Fruit fly (Drosophila melanogaster) whole organism, prepupa: Measurements from ENCODE around the gene CG5446.

ENCODE experiments used
- CG10631 ChIP-seq: fragments of 200-800 bp; sonication (Bioruptor generic); optimal IDR thresholded peaks from 2 replicates; lab custom pipeline; 2016; ENCODE audit warnings: missing biosample characterization, missing genetic modification characterization
- CG10669 ChIP-seq: fragments of 200-800 bp; sonication (Bioruptor generic); optimal IDR thresholded peaks from 3 replicates; lab custom pipeline; 2018; ENCODE audit warnings: missing biosample characterization, mild to moderate bottlenecking, missing genetic modification characterization, moderate library complexity
- CG11294 ChIP-seq: fragments of 200-800 bp; sonication (Bioruptor generic); IDR thresholded peaks from 2 replicates; pipeline ENCODE4 v1.3.6; 2022; ENCODE audit warnings: missing biosample characterization, missing genetic modification characterization
- CG11762 ChIP-seq: fragments of 200-800 bp; sonication (Bioruptor generic); optimal IDR thresholded peaks from 3 replicates; lab custom pipeline; 2016; ENCODE audit warnings: missing biosample characterization, missing genetic modification characterization; ENCODE audit not compliant: insufficient read depth
- CG16779 ChIP-seq: fragments of 200-800 bp; sonication (Bioruptor generic); optimal IDR thresholded peaks from 3 replicates; lab custom pipeline; 2017; ENCODE audit warnings: missing biosample characterization, mild to moderate bottlenecking, missing genetic modification characterization
- CG3032 ChIP-seq: fragments of 200-800 bp; optimal IDR thresholded peaks from 2 replicates; lab custom pipeline; 2019; ENCODE audit warnings: missing biosample characterization, mild to moderate bottlenecking, missing genetic modification characterization, moderate library complexity
- CG31627 ChIP-seq: fragments of 200-800 bp; sonication (Bioruptor generic); optimal IDR thresholded peaks from 3 replicates; lab custom pipeline; 2016; ENCODE audit warnings: missing biosample characterization, missing genetic modification characterization
- CG34406 ChIP-seq: fragments of 200-800 bp; sonication (Bioruptor generic); optimal IDR thresholded peaks from 3 replicates; lab custom pipeline; 2016; ENCODE audit warnings: missing biosample characterization, missing genetic modification characterization
- CG6163 ChIP-seq: fragments of 200-800 bp; sonication (Bioruptor generic); IDR thresholded peaks from 3 replicates; pipeline ENCODE4 v1.3.6; 2022; ENCODE audit warnings: missing biosample characterization, missing genetic modification characterization
- CG6792 ChIP-seq: fragments of 200-800 bp; sonication (Bioruptor generic); optimal IDR thresholded peaks from 3 replicates; lab custom pipeline; 2016; ENCODE audit warnings: missing biosample characterization, missing genetic modification characterization
- CG6808 ChIP-seq: fragments of 200-800 bp; sonication (Bioruptor generic); optimal IDR thresholded peaks from 3 replicates; lab custom pipeline; 2017; ENCODE audit warnings: missing biosample characterization, missing genetic modification characterization, mild to moderate bottlenecking, moderate library complexity, missing genetic modification reagents
- CG6854 ChIP-seq: fragments of 200-800 bp; sonication (Bioruptor generic); optimal IDR thresholded peaks from 2 replicates; lab custom pipeline; 2017; ENCODE audit warnings: missing biosample characterization, mild to moderate bottlenecking, missing genetic modification characterization
- CG9139 ChIP-seq: fragments of 200-800 bp; sonication (Bioruptor generic); optimal IDR thresholded peaks from 3 replicates; lab custom pipeline; 2017; ENCODE audit warnings: missing biosample characterization, mild to moderate bottlenecking, missing genetic modification characterization
- Eip78C ChIP-seq: fragments of 200-800 bp; sonication (Bioruptor generic); peaks from one replicate; lab custom pipeline; 2016; ENCODE audit warnings: missing biosample characterization, missing genetic modification characterization
- Eip93F ChIP-seq: fragments of 200-800 bp; sonication (Bioruptor generic); optimal IDR thresholded peaks from 2 replicates; lab custom pipeline; 2016; ENCODE audit warnings: missing biosample characterization, mild to moderate bottlenecking, missing genetic modification characterization
- Ets96B ChIP-seq: fragments of 200-800 bp; optimal IDR thresholded peaks from 2 replicates; lab custom pipeline; 2019; ENCODE audit warnings: missing biosample characterization, mild to moderate bottlenecking, missing genetic modification characterization, moderate library complexity
- Gug ChIP-seq: fragments of 200-800 bp; sonication (Bioruptor generic); IDR thresholded peaks from 2 replicates; pipeline ENCODE4 v1.3.6; 2022; ENCODE audit warnings: missing biosample characterization, missing genetic modification characterization
- Hr38 ChIP-seq: sonication (Bioruptor generic); optimal IDR thresholded peaks from 2 replicates; lab custom pipeline; 2016; ENCODE audit warnings: missing biosample characterization, missing genetic modification characterization
- Hr39 ChIP-seq: fragments of 200-800 bp; sonication (Bioruptor generic); optimal IDR thresholded peaks from 2 replicates; lab custom pipeline; 2016; ENCODE audit warnings: missing biosample characterization, missing genetic modification characterization
- Hr4 ChIP-seq: fragments of 200-800 bp; sonication (Bioruptor generic); optimal IDR thresholded peaks from 3 replicates; lab custom pipeline; 2016; ENCODE audit warnings: missing biosample characterization, missing genetic modification characterization
- Met ChIP-seq: fragments of 200-800 bp; sonication (Bioruptor generic); optimal IDR thresholded peaks from 3 replicates; lab custom pipeline; 2016; ENCODE audit warnings: missing biosample characterization, missing genetic modification characterization
- OdsH ChIP-seq: fragments of 200-800 bp; sonication (Bioruptor generic); optimal IDR thresholded peaks from 3 replicates; lab custom pipeline; 2016; ENCODE audit warnings: missing biosample characterization, missing genetic modification characterization
- Smox ChIP-seq: fragments of 200-800 bp; sonication (Bioruptor generic); optimal IDR thresholded peaks from 3 replicates; lab custom pipeline; 2016; ENCODE audit warnings: missing biosample characterization, missing genetic modification characterization
- Sox14 ChIP-seq: fragments of 200-800 bp; sonication (Bioruptor generic); optimal IDR thresholded peaks from 3 replicates; lab custom pipeline; 2016; ENCODE audit warnings: missing biosample characterization, missing genetic modification characterization
- acj6 ChIP-seq: fragments of 200-800 bp; sonication (Bioruptor generic); optimal IDR thresholded peaks from 3 replicates; lab custom pipeline; 2016; ENCODE audit warnings: missing biosample characterization, missing genetic modification characterization
- dsx ChIP-seq: fragments of 200-800 bp; optimal IDR thresholded peaks from 3 replicates; lab custom pipeline; 2019; ENCODE audit warnings: missing biosample characterization, mild to moderate bottlenecking, missing genetic modification characterization, moderate library complexity; ENCODE audit not compliant: poor library complexity, severe bottlenecking
- fd59A ChIP-seq: fragments of 200-800 bp; sonication (Bioruptor generic); optimal IDR thresholded peaks from 2 replicates; lab custom pipeline; 2017; ENCODE audit warnings: missing biosample characterization, mild to moderate bottlenecking, missing genetic modification characterization, missing genetic modification reagents
- fd85E ChIP-seq: fragments of 200-800 bp; sonication (Bioruptor generic); optimal IDR thresholded peaks from 3 replicates; lab custom pipeline; 2016; ENCODE audit warnings: missing biosample characterization, missing genetic modification characterization
- fkh ChIP-seq: fragments of 200-800 bp; sonication (Bioruptor generic); optimal IDR thresholded peaks from 3 replicates; lab custom pipeline; 2017; ENCODE audit warnings: missing biosample characterization, mild to moderate bottlenecking, missing genetic modification characterization, moderate library complexity
- pdm3 ChIP-seq: fragments of 200-800 bp; sonication (Bioruptor generic); optimal IDR thresholded peaks from 3 replicates; lab custom pipeline; 2016; ENCODE audit warnings: missing biosample characterization, missing genetic modification characterization
- spab ChIP-seq: fragments of 200-800 bp; sonication (Bioruptor generic); optimal IDR thresholded peaks from 2 replicates; lab custom pipeline; 2017; ENCODE audit warnings: missing biosample characterization, mild to moderate bottlenecking, missing genetic modification characterization, missing genetic modification reagents
- vri ChIP-seq: fragments of 200-800 bp; sonication (Bioruptor generic); optimal IDR thresholded peaks from 3 replicates; lab custom pipeline; 2016; ENCODE audit warnings: missing biosample characterization, mild to moderate bottlenecking, missing genetic modification characterization

Gene CG5446

DNA sequence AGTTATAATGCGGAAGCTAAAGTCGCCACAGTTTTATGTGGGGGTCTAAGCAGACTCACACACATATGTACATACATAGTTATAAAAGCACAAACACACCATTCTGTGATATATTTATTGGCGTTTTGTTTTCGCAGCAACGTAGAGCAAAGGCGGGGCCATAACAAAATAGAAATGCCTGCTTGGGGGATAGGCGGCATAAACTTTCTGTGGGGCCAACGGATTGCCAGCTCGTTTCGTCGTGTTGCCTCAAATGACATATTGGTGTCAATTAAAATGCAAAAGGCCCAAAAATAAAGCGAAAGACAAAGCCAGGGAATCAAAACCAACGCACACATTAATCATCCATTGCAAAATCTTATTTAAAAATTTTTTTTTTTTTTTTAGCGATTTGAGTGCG lies 41.3 kb upstream of the CG5446 start:
- TF ChIP-seq CG3032 (tag; lab: Kevin White, UChicago) (no peak), Eip78C (GFP tag; lab: Kevin White, UChicago) (peak; percentile 4), fd85E (GFP tag; lab: Kevin White, UChicago) (no peak)

DNA sequence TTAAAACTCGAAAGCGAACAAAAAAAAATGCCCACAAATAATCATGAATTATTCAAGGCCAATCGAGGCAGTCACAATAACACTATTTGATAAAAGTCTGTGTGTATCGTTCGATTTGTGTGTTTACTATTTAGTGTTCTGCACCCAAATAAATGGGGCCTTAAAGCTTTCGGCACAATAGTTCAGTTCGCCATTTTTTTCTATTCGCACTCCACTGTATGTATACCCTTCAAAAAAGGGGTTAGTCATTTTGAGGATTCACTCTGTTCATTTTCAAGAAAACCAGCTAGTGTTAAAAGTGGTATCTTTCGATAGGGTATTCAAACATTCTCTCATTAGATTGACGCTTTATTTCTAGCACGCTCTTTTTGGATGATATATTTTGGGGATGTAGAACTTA lies 40.2 kb upstream of the CG5446 start:
- TF ChIP-seq fkh (GFP tag; lab: Kevin White, UChicago) (peak; percentile 55), Eip93F (GFP tag; lab: Kevin White, UChicago) (no peak)

DNA sequence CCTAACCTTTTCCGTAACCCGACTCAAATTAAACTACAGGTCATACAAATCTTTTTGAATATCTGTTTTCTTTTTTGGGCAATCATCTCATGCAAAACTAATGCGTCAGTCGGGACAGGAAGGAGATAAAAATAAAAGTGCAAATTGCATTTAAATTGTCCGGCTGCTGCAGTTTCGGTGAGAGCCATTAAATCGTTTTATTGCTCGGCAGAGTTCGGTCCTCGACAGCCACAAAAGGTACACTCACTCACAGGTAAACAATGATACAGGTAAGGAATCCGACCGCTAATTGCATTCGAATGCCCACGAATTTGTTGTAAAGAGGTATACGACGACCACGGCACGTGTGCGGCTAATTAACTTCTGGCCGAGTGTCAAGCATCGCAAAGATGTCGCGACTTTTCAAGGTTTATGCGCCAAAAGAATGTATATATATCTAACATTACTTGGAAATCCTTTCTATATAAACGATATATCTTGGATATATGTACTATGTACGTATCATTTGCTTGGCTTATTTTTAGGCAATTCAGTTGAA lies 39.1 kb upstream of the CG5446 start:
- TF ChIP-seq fkh (GFP tag; lab: Kevin White, UChicago) (no peak), pdm3 (GFP tag; lab: Kevin White, UChicago) (no peak), CG6808 (no peak), acj6 (GFP tag; lab: Kevin White, UChicago) (no peak)
- TF ChIP-seq, all 60 proteins: peak for 0

DNA sequence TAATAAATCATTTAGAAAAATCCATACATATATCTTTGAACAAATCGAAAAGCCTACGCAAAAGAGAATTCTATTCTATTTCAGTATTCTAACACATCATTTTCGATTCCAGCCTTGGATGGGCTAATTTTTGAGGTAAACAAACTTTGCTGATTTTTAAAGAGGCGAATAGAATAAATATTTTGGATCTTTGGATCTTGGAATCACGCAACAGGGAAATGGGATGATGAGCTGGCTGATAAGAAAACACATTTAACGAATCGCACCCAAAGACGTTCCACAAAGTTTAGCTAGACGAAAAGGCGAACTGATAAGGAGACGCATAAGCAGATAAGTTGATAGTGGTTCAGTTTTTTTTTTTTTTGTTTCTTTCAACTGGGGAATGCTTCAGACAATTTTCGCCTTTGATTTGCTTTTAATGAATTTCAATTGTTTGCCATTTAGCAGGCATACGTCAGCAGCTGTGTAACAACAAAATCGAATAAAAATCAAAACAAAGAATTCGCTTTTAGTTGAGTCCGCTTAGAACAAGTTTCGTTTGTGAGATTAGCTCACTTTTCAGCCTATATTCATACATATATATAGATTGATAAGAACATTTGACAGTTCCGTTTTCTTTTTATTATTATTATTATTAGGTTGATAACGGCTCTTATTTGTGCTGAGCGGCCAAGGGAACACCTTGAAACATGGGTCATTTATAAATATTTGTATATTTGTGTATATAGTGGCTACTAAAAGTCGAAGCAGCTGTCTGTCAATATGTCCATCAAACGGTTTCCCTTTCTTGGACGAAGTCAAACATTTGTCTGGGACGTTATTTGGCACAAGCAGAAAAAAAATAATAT lies 37.9 kb upstream of the CG5446 start:
- TF ChIP-seq Smox (no peak), dsx (no peak), Eip78C (GFP tag; lab: Kevin White, UChicago) (peak; percentile 20), fkh (GFP tag; lab: Kevin White, UChicago) (peak; percentile 77)

DNA sequence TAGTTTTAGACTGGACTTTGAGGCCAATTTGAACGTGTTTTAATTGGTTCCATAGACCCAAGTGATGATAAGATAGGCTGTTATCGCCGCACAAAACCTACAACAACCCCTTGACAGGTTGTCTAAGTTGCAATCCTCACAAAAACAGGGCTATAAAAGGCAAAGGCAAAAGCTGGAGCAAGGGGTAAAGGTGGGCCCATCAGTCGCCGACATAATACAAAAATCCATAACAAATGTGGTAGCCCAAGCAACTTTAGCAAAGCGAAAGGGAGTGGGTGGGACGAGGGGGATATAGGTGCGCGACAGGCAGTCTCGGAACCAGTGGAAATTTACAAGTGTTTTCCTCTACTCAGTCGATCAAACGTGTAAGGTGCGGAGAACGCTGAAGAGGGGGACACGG lies 36.6 kb upstream of the CG5446 start:
- TF ChIP-seq fd59A (GFP tag; lab: Kevin White, UChicago), result no peak
- TF ChIP-seq Gug (GFP tag; lab: Robert Waterston, UW), result no peak
- peak; percentile 15 for TF ChIP-seq fkh (GFP tag; lab: Kevin White, UChicago)
- no peak for TF ChIP-seq CG34406
- TF ChIP-seq vri, result no peak
- no peak for TF ChIP-seq Eip93F (GFP tag; lab: Kevin White, UChicago)

DNA sequence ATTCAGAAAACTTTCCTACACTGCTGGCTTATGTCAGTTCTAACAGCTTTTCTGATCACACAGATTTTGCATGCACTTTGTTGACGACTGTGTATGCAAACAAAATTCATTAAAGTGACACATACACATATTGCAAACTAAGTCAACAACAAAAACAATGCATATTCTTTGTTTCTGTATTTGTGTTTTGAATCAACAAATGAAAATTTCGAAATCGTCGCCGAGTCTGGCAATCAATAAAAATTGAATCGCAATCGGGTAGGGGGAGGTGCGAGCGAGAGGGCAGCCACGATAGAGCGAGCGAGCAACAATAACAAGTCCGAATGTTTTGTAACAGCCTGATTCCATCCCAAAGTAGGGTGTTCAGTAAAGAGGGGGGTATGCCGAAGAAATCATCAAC lies 35.5 kb upstream of the CG5446 start:
- TF ChIP-seq vri (peak; percentile 54), Sox14 (peak; percentile 2), Ets96B (tag; lab: Kevin White, UChicago) (no peak), Hr39 (GFP tag; lab: Kevin White, UChicago) (no peak), CG16779 (tag; lab: Kevin White, UChicago) (no peak), fkh (GFP tag; lab: Kevin White, UChicago) (peak; percentile 65), Eip93F (GFP tag; lab: Kevin White, UChicago) (peak; percentile 5)
- TF ChIP-seq, all 60 proteins: peak for 4

DNA sequence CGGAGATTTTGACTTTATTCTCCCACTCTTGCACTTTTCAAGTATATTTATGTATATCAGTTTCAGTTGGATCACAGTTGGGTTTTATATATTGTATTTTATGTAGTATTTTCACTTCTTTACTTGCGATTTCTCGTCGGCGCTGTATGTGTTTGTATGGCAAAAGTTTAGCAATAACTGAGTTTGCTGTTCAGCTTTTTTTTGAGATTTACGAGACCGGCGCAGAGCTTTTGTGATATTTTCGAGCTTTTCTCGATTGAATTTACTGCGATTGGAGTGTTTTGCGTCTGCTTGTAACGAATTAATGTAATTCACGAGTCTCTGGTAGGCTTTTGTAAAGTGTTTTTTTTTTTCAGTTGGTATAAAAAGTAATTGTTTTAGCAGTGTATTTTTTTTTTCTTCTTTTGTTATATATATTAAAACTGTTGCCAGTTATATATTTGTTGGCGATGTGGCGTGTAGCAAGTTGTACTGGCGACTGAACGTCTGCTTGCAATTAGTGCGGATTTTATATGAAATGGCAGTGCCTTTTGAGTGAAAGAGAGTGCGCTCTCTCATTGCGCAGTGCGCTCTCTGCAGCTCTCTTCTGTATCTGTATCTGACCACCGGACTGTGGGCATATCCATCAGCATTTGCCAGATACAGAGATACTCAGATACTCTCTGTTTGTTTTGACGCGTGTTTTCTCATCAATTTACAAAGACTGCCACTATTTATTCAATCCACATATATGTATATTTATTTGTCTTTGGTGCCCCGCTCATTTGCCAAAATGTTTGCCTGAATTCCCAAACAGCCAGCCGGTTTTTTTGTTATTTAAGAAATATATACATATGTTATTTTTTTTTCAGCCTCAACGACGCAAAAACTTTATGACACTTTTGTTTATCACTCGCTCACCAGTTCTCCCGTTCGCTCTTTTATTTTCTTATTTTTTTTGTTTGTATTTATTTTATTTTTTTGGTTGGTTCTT lies 33.5 kb upstream of the CG5446 start:
- peak; percentile 49 for TF ChIP-seq Ets96B (tag; lab: Kevin White, UChicago)
- peak; percentile 91 for TF ChIP-seq CG6854 (GFP tag; lab: Kevin White, UChicago)
- peak; percentile 50 for TF ChIP-seq CG10669 (GFP tag; lab: Kevin White, UChicago)
- no peak for TF ChIP-seq Hr4 (GFP tag; lab: Kevin White, UChicago)
- peak; percentile 64 for TF ChIP-seq CG16779 (tag; lab: Kevin White, UChicago)
- TF ChIP-seq CG31627, result peak; percentile 6
- peak; percentile 35 for TF ChIP-seq CG3032 (tag; lab: Kevin White, UChicago)
- TF ChIP-seq spab (GFP tag; lab: Kevin White, UChicago), result peak; percentile 66
- TF ChIP-seq OdsH, result no peak
- TF ChIP-seq Met, result peak; percentile 63
- no peak for TF ChIP-seq Hr38 (GFP tag; lab: Kevin White, UChicago)
- peak; percentile 86 for TF ChIP-seq CG9139 (GFP tag; lab: Kevin White, UChicago)
- peak; percentile 66; the same call in 2 of the 3 replicates for TF ChIP-seq CG6163 (GFP tag; lab: Robert Waterston, UW)
- no peak for TF ChIP-seq CG11762 (GFP tag; lab: Kevin White, UChicago)
- TF ChIP-seq CG10631, result peak; percentile 32
- no peak for TF ChIP-seq CG11294 (GFP tag; lab: Robert Waterston, UW)
- TF ChIP-seq CG6808, result peak; percentile 85
- TF ChIP-seq vri, result peak; percentile 78
- TF ChIP-seq CG34406, result peak; percentile 69
- TF ChIP-seq Eip93F (GFP tag; lab: Kevin White, UChicago), result peak; percentile 86
- TF ChIP-seq CG6792 (GFP tag; lab: Kevin White, UChicago), result peak; percentile 32
- no peak for TF ChIP-seq fd59A (GFP tag; lab: Kevin White, UChicago)
- TF ChIP-seq dsx, result peak; percentile 62
